ENCODE assay signal across 2 worm cellular contexts in the genomic region with DNA sequence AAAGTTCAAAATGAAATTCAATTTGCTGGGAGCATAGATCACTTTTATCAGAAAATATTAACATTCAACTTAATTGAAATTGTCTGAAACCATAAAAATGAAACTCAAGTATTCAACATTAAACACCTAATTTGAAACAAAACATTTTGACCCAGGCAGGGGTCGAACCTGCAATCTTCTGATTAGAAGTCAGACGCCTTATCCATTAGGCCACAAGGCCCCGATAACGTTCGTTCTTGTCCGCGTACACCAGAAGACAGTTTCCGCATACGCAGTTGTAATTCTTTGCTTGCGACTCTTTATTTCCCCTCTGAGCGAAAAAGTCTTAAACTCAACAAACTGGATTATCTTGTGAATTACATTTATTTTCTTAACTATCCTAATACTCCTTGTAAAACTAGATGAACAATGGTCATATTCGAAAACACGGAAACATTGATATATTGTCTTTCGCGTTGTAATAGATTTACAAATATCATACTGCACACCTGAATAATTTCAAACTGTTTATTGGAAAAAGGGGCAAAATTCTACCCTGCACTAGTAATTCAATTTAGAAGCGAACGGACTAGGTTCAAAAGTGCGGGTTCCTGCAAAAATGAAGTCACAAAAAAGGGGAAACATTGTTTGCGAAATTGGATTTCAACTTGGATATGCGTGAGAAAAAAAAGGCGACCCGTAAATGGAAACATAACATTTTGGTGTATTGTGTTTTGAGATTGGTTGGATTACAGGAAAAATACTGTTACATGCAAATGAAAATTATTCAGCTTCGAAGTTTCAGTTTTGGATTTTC.
A peak's percentile ranks its signal among the peaks of the same experiment; 100 is the strongest.
TF ChIP-seq lines count a peak whose summit lies in the region.

No protein-coding gene starts in this region.

TF ChIP-seq in whole organism, L4 larva, 104 proteins besides CTCF, POLR2A, EP300 and RAD21 (continued from another document):
- TF ChIP-seq lin-38 (GFP tag; IDR thresholded peaks at IDR 0.05; lab: Robert Waterston, UW), result no peak
- no peak for TF ChIP-seq nhr-28 (tag; optimal IDR thresholded peaks at IDR 0.05; lab: Kevin White, UChicago)
- TF ChIP-seq lin-15B (tag; optimal IDR thresholded peaks at IDR 0.05; lab: Kevin White, UChicago), result no peak
- TF ChIP-seq tag-97 (GFP tag; IDR thresholded peaks at IDR 0.05; lab: Robert Waterston, UW), result no peak
- TF ChIP-seq ZK337.2 (GFP tag; IDR thresholded peaks at IDR 0.05; lab: Robert Waterston, UW), result peak; percentile 48; the same call in 1 of the 2 replicates
- TF ChIP-seq zfp-2 (tag; optimal IDR thresholded peaks at IDR 0.05; lab: Kevin White, UChicago), result no peak
- TF ChIP-seq mes-2 (tag; optimal IDR thresholded peaks at IDR 0.05; lab: Kevin White, UChicago; ENCODE audit: poor library complexity, severe bottlenecking), result peak; percentile 75
- no peak for TF ChIP-seq ztf-11 (tag; optimal IDR thresholded peaks at IDR 0.05; lab: Kevin White, UChicago)
- peak; percentile 51 for TF ChIP-seq gei-8 (GFP tag; optimal IDR thresholded peaks at IDR 0.05; lab: Kevin White, UChicago)
- TF ChIP-seq pqm-1 (tag; optimal IDR thresholded peaks at IDR 0.05; lab: Kevin White, UChicago), result no peak
- no peak for TF ChIP-seq fkh-10 (GFP tag; optimal IDR thresholded peaks at IDR 0.05; lab: Kevin White, UChicago)
- no peak for TF ChIP-seq ceh-28 (tag; optimal IDR thresholded peaks at IDR 0.05; lab: Kevin White, UChicago)
- TF ChIP-seq nhr-102 (tag; optimal IDR thresholded peaks at IDR 0.05; lab: Kevin White, UChicago), result no peak
- TF ChIP-seq aly-2 (tag; optimal IDR thresholded peaks at IDR 0.05; lab: Kevin White, UChicago), result no peak
- TF ChIP-seq F44E2.7 (GFP tag; IDR thresholded peaks at IDR 0.05; lab: Robert Waterston, UW), result no peak
- TF ChIP-seq fos-1 (tag; optimal IDR thresholded peaks at IDR 0.05; lab: Kevin White, UChicago), result no peak
- TF ChIP-seq saeg-2 (GFP tag; IDR thresholded peaks at IDR 0.05; lab: Robert Waterston, UW), result no peak
- no peak for TF ChIP-seq snpc-4 (tag; optimal IDR thresholded peaks at IDR 0.05; lab: Kevin White, UChicago)
- no peak for TF ChIP-seq ama-1 (optimal IDR thresholded peaks at IDR 0.05; lab: Kevin White, UChicago)
- TF ChIP-seq dmd-6 (GFP tag; IDR thresholded peaks at IDR 0.05; lab: Robert Waterston, UW), result peak; percentile 40
- peak; percentile 68 for TF ChIP-seq Y48G9A.11 (GFP tag; IDR thresholded peaks at IDR 0.05; lab: Robert Waterston, UW)
- peak; percentile 83 for TF ChIP-seq dmd-8 (GFP tag; IDR thresholded peaks at IDR 0.05; lab: Robert Waterston, UW)
- TF ChIP-seq tra-1 (GFP tag; IDR thresholded peaks at IDR 0.05; lab: Robert Waterston, UW), result 0 out of 2 replicates have a peak, but pooled peaks have one; percentile 56
- 0 out of 2 replicates have a peak, but pooled peaks have one; percentile 54 for TF ChIP-seq madf-9 (GFP tag; conservative IDR thresholded peaks at IDR 0.05; lab: Robert Waterston, UW)
- no peak for TF ChIP-seq R02D3.7 (tag; optimal IDR thresholded peaks at IDR 0.05; lab: Kevin White, UChicago)
- peak; percentile 40 for TF ChIP-seq hlh-11 (tag; optimal IDR thresholded peaks at IDR 0.05; lab: Kevin White, UChicago)
- no peak for TF ChIP-seq nhr-48 (tag; optimal IDR thresholded peaks at IDR 0.05; lab: Kevin White, UChicago)
- no peak for TF ChIP-seq zag-1 (tag; optimal IDR thresholded peaks at IDR 0.05; lab: Kevin White, UChicago)
- no peak for TF ChIP-seq lin-29 (GFP tag; IDR thresholded peaks at IDR 0.05; lab: Robert Waterston, UW)
- TF ChIP-seq mdl-1 (tag; optimal IDR thresholded peaks at IDR 0.05; lab: Kevin White, UChicago), result no peak
- 0 out of 2 replicates have a peak, but pooled peaks have one; percentile 21 for TF ChIP-seq ceh-44 (GFP tag; IDR thresholded peaks at IDR 0.05; lab: Robert Waterston, UW)
- no peak for TF ChIP-seq egl-27 (tag; optimal IDR thresholded peaks at IDR 0.05; lab: Kevin White, UChicago)
- TF ChIP-seq cey-2 (tag; optimal IDR thresholded peaks at IDR 0.05; lab: Kevin White, UChicago; ENCODE audit: borderline replicate concordance, insufficient read depth), result no peak
- TF ChIP-seq ceh-62 (tag; optimal IDR thresholded peaks at IDR 0.05; lab: Kevin White, UChicago), result no peak
- TF ChIP-seq T20F7.1 (GFP tag; optimal IDR thresholded peaks at IDR 0.05; lab: Kevin White, UChicago), result no peak
- TF ChIP-seq nhr-25 (tag; optimal IDR thresholded peaks at IDR 0.05; lab: Kevin White, UChicago; ENCODE audit: borderline replicate concordance, insufficient read depth), result no peak
- no peak for TF ChIP-seq ceh-82 (tag; optimal IDR thresholded peaks at IDR 0.05; lab: Kevin White, UChicago)
- TF ChIP-seq arid-1 (GFP tag; conservative IDR thresholded peaks at IDR 0.05; lab: Robert Waterston, UW), result peak; percentile 83; the same call in 1 of the 2 replicates
- peak; percentile 82 for TF ChIP-seq vab-7 (GFP tag; IDR thresholded peaks at IDR 0.05; lab: Robert Waterston, UW)
- TF ChIP-seq unc-39 (tag; optimal IDR thresholded peaks at IDR 0.05; lab: Kevin White, UChicago), result no peak
- TF ChIP-seq T26A8.4 (GFP tag; IDR thresholded peaks at IDR 0.05; lab: Robert Waterston, UW), result peak; percentile 55; the same call in 1 of the 2 replicates
- TF ChIP-seq hif-1 (tag; optimal IDR thresholded peaks at IDR 0.05; lab: Kevin White, UChicago), result no peak
- TF ChIP-seq duxl-1 (tag; optimal IDR thresholded peaks at IDR 0.05; lab: Kevin White, UChicago; ENCODE audit: poor library complexity), result peak; percentile 70
- TF ChIP-seq spr-1 (tag; optimal IDR thresholded peaks at IDR 0.05; lab: Kevin White, UChicago), result peak; percentile 8
TF ChIP-seq in whole organism, L4 larva: peak in this region for 38.

TF ChIP-seq in whole organism, young adult, 124 proteins besides CTCF, POLR2A, EP300 and RAD21 (continued from another document):
- TF ChIP-seq ceh-40 (GFP tag; IDR thresholded peaks at IDR 0.05; lab: Robert Waterston, UW) (no peak), B0261.1 (tag; optimal IDR thresholded peaks at IDR 0.05; lab: Kevin White, UChicago) (peak; percentile 82), ztf-18 (tag; optimal IDR thresholded peaks at IDR 0.05; lab: Kevin White, UChicago) (peak; percentile 64), aptf-3 (GFP tag; IDR thresholded peaks at IDR 0.05; lab: Robert Waterston, UW) (no peak), F57A8.1 (GFP tag; optimal IDR thresholded peaks at IDR 0.05; lab: Kevin White, UChicago) (no peak), efl-1 (GFP tag; optimal IDR thresholded peaks at IDR 0.05; lab: Kevin White, UChicago) (no peak), nfyb-1 (GFP tag; IDR thresholded peaks at IDR 0.05; lab: Robert Waterston, UW) (no peak), T26A5.8 (tag; optimal IDR thresholded peaks at IDR 0.05; lab: Kevin White, UChicago) (no peak), mcd-1 (GFP tag; IDR thresholded peaks at IDR 0.05; lab: Robert Waterston, UW) (no peak), hmg-20 (GFP tag; IDR thresholded peaks at IDR 0.05; lab: Robert Waterston, UW) (0 out of 2 replicates have a peak, but pooled peaks have one; percentile 34), F57C9.4 (tag; optimal IDR thresholded peaks at IDR 0.05; lab: Kevin White, UChicago) (no peak), pha-4 (tag; optimal IDR thresholded peaks at IDR 0.05; lab: Kevin White, UChicago) (no peak), ceh-91 (GFP tag; IDR thresholded peaks at IDR 0.05; lab: Robert Waterston, UW) (no peak), zim-3 (tag; optimal IDR thresholded peaks at IDR 0.05; lab: Kevin White, UChicago) (peak; percentile 40), egrh-3 (GFP tag; IDR thresholded peaks at IDR 0.05; lab: Robert Waterston, UW) (no peak), Y67H2A.10 (GFP tag; conservative IDR thresholded peaks at IDR 0.05; lab: Robert Waterston, UW) (no peak), F37B4.10 (GFP tag; IDR thresholded peaks at IDR 0.05; lab: Robert Waterston, UW) (no peak), ceh-27 (GFP tag; optimal IDR thresholded peaks at IDR 0.05; lab: Kevin White, UChicago) (no peak), sptf-2 (GFP tag; optimal IDR thresholded peaks at IDR 0.05; lab: Kevin White, UChicago) (no peak), attf-5 (GFP tag; optimal IDR thresholded peaks at IDR 0.05; lab: Kevin White, UChicago) (peak; percentile 38), madf-6 (GFP tag; IDR thresholded peaks at IDR 0.05; lab: Robert Waterston, UW) (peak; percentile 22; the same call in 1 of the 2 replicates), rcor-1 (GFP tag; IDR thresholded peaks at IDR 0.05; lab: Robert Waterston, UW) (0 out of 2 replicates have a peak, but pooled peaks have one; percentile 19), B0035.1 (tag; optimal IDR thresholded peaks at IDR 0.05; lab: Kevin White, UChicago) (no peak), egl-44 (GFP tag; IDR thresholded peaks at IDR 0.05; lab: Robert Waterston, UW) (peak; percentile 65; the same call in 1 of the 2 replicates), F39B2.1 (GFP tag; IDR thresholded peaks at IDR 0.05; lab: Robert Waterston, UW) (no peak), zfh-2 (GFP tag; conservative IDR thresholded peaks at IDR 0.05; lab: Robert Waterston, UW) (no peak), akir-1 (GFP tag; optimal IDR thresholded peaks at IDR 0.05; lab: Kevin White, UChicago) (no peak), hrde-1 (tag; optimal IDR thresholded peaks at IDR 0.05; lab: Kevin White, UChicago; ENCODE audit: borderline replicate concordance) (no peak), attf-6 (GFP tag; IDR thresholded peaks at IDR 0.05; lab: Robert Waterston, UW) (0 out of 2 replicates have a peak, but pooled peaks have one; percentile 53), snpc-1.1 (tag; optimal IDR thresholded peaks at IDR 0.05; lab: Kevin White, UChicago; ENCODE audit: insufficient read depth) (peak; percentile 65), unc-62 (GFP tag; optimal IDR thresholded peaks at IDR 0.05; lab: Kevin White, UChicago) (no peak), tlf-1 (GFP tag; optimal IDR thresholded peaks at IDR 0.05; lab: Kevin White, UChicago) (no peak), F10E7.11 (tag; optimal IDR thresholded peaks at IDR 0.05; lab: Kevin White, UChicago) (no peak), C17E4.6 (GFP tag; IDR thresholded peaks at IDR 0.05; lab: Robert Waterston, UW) (no peak), lsy-27 (tag; optimal IDR thresholded peaks at IDR 0.05; lab: Kevin White, UChicago; ENCODE audit: borderline replicate concordance, insufficient read depth) (no peak), cebp-2 (GFP tag; IDR thresholded peaks at IDR 0.05; lab: Robert Waterston, UW) (no peak), ZK185.1 (tag; optimal IDR thresholded peaks at IDR 0.05; lab: Kevin White, UChicago; ENCODE audit: poor library complexity, severe bottlenecking) (peak; percentile 83), snpc-3.4 (tag; optimal IDR thresholded peaks at IDR 0.05; lab: Kevin White, UChicago) (peak; percentile 86), tbx-9 (tag; optimal IDR thresholded peaks at IDR 0.05; lab: Kevin White, UChicago; ENCODE audit: borderline replicate concordance) (no peak), tbp1 (GFP tag; optimal IDR thresholded peaks at IDR 0.05; lab: Kevin White, UChicago) (peak; percentile 96)
